Worm (Caenorhabditis elegans) whole organism, mixed stage, embryonic: ENCODE measurements around the gene F01F1.11.

ENCODE experiments used
- ceh-39 ChIP-seq: fragments of 150-350 bp; optimal IDR thresholded peaks from 2 replicates; lab custom pipeline; 2014; ENCODE audit warnings: missing biosample characterization, missing genetic modification characterization
- elt-3 ChIP-seq: fragments of 150-350 bp; optimal IDR thresholded peaks from 2 replicates; lab custom pipeline; 2014; ENCODE audit warnings: missing biosample characterization, missing genetic modification characterization
- lin-13 ChIP-seq: fragments of 150-350 bp; optimal IDR thresholded peaks from 2 replicates; lab custom pipeline; 2014; ENCODE audit warnings: missing biosample characterization, missing genetic modification characterization
- nhr-12 ChIP-seq: fragments of 150-350 bp; optimal IDR thresholded peaks from 2 replicates; lab custom pipeline; 2014; ENCODE audit warnings: missing biosample characterization, missing genetic modification characterization

DNA sequence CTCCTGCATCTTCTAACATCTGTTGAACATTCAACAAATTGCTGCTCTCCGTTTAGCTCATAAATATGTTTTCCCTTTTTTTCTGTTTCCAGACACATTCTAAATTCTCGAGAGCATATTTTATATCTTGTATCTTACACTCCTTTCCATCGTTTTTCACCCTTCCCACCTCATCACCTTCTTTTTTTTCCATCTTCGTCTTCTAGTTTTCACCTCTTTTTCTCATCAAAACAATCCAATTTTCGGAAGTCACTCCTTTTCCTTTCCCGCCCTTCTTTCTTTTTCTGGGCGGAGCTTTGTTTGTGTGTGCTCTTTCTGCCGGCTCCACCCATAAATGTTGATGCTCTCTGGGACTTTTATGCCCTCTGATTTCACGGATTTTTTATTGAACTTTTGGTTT lies 48.9 kb downstream of the F01F1.11 start:
- TF ChIP-seq nhr-12 (tag; lab: Kevin White, UChicago) (no peak), elt-3 (no peak), lin-13 (tag; lab: Kevin White, UChicago) (no peak), ceh-39 (tag; lab: Kevin White, UChicago) (no peak)
